Worm (Caenorhabditis elegans): Measurements from ENCODE around the gene F52H2.5.

The F52H2.5 gene

ce11 chrX:2567761-2568160 is 7.9 kb upstream of the F52H2.5 start:
- TF ChIP-seq sma-9 (GFP tag; optimal IDR thresholded peaks at IDR 0.05), result peak; percentile 28
- no peak for TF ChIP-seq sma-9 (tag; optimal IDR thresholded peaks at IDR 0.05)
- no peak for TF ChIP-seq nhr-77 (tag; optimal IDR thresholded peaks at IDR 0.05)

- TF ChIP-seq fos-1 (tag; optimal IDR thresholded peaks at IDR 0.05) (peak; percentile 77), nhr-11 (tag; optimal IDR thresholded peaks at IDR 0.05) (no peak)
Observed at ce11 chrX:2565308-2565773, 5.5 kb upstream of the F52H2.5 start, which contains the start of gene F52H2.15. F52H2.15 (plus strand) TSS chrX:2565358.

ce11 chrX:2564047-2564446 is 4.2 kb upstream of the F52H2.5 start, which contains the start of gene dhcr-24:
dhcr-24 (minus strand) TSS chrX:2564147.
- TF ChIP-seq crh-2 (tag; optimal IDR thresholded peaks at IDR 0.05), result no peak
- TF ChIP-seq nhr-237 (tag; optimal IDR thresholded peaks at IDR 0.05), result no peak
- no peak for TF ChIP-seq skn-1 (tag; optimal IDR thresholded peaks at IDR 0.05)
- no peak for TF ChIP-seq nhr-11 (tag; optimal IDR thresholded peaks at IDR 0.05)
- no peak for TF ChIP-seq sma-9 (GFP tag; optimal IDR thresholded peaks at IDR 0.05)
- TF ChIP-seq sma-9 (tag; optimal IDR thresholded peaks at IDR 0.05), result no peak
- no peak for TF ChIP-seq gmeb-1 (tag; optimal IDR thresholded peaks at IDR 0.05)
- no peak for TF ChIP-seq dmd-4 (tag; optimal IDR thresholded peaks at IDR 0.05)

ce11 chrX:2559399-2559798 is 480 bp downstream of the F52H2.5 start:
- peak; percentile 30 for TF ChIP-seq F13H6.1 (tag; optimal IDR thresholded peaks at IDR 0.05)
- TF ChIP-seq nhr-11 (tag; optimal IDR thresholded peaks at IDR 0.05), result no peak
- peak; percentile 20 for TF ChIP-seq crh-2 (tag; optimal IDR thresholded peaks at IDR 0.05)
- peak in 1 of 2 experiments; percentile 74 for TF ChIP-seq lsy-2 (tag; optimal IDR thresholded peaks at IDR 0.05)
- peak; percentile 51 for TF ChIP-seq egl-27 (tag; optimal IDR thresholded peaks at IDR 0.05)
- no peak for TF ChIP-seq nhr-237 (tag; optimal IDR thresholded peaks at IDR 0.05)
- no peak for TF ChIP-seq dmd-4 (tag; optimal IDR thresholded peaks at IDR 0.05)
- TF ChIP-seq unc-62 (GFP tag; optimal IDR thresholded peaks at IDR 0.05), result no peak
- peak; percentile 37 for TF ChIP-seq nhr-25 (tag; optimal IDR thresholded peaks at IDR 0.05)
- TF ChIP-seq lin-13 (GFP tag; optimal IDR thresholded peaks at IDR 0.05), result peak; percentile 48
- peak; percentile 53 for TF ChIP-seq sem-4 (tag; optimal IDR thresholded peaks at IDR 0.05)

- TF ChIP-seq unc-39 (tag; optimal IDR thresholded peaks at IDR 0.05) (no peak), F13H6.1 (tag; optimal IDR thresholded peaks at IDR 0.05) (peak; percentile 63), snpc-4 (tag; optimal IDR thresholded peaks at IDR 0.05) (no peak), Y55F3AM.14 (GFP tag; optimal IDR thresholded peaks at IDR 0.05) (peak; percentile 56), zag-1 (tag; optimal IDR thresholded peaks at IDR 0.05) (no peak), nhr-25 (tag; optimal IDR thresholded peaks at IDR 0.05) (peak; percentile 64), unc-55 (GFP tag; optimal IDR thresholded peaks at IDR 0.05) (peak; percentile 80), ama-1 (optimal IDR thresholded peaks at IDR 0.05) (no peak), nhr-11 (tag; optimal IDR thresholded peaks at IDR 0.05) (peak; percentile 56), mab-5 (tag; optimal IDR thresholded peaks at IDR 0.05) (peak; percentile 11), gmeb-1 (tag; optimal IDR thresholded peaks at IDR 0.05) (peak; percentile 37), blmp-1 (tag; optimal IDR thresholded peaks at IDR 0.05; ENCODE audit: insufficient read depth) (peak; percentile 57), mdl-1 (tag; optimal IDR thresholded peaks at IDR 0.05) (peak in 1 of 2 experiments; percentile 50), fos-1 (tag; optimal IDR thresholded peaks at IDR 0.05) (peak; percentile 71), sem-4 (tag; optimal IDR thresholded peaks at IDR 0.05) (peak; percentile 67), lsy-2 (tag; optimal IDR thresholded peaks at IDR 0.05) (peak; percentile 53 to 67), lin-11 (tag; optimal IDR thresholded peaks at IDR 0.05) (no peak), alr-1 (tag; optimal IDR thresholded peaks at IDR 0.05) (no peak), nhr-129 (tag; optimal IDR thresholded peaks at IDR 0.05) (peak; percentile 56), sma-9 (GFP tag; optimal IDR thresholded peaks at IDR 0.05) (peak; percentile 58), sma-9 (tag; optimal IDR thresholded peaks at IDR 0.05) (no peak), sma-3 (GFP tag; optimal IDR thresholded peaks at IDR 0.05) (peak; percentile 55), lin-13 (GFP tag; optimal IDR thresholded peaks at IDR 0.05) (peak; percentile 58), egl-27 (tag; optimal IDR thresholded peaks at IDR 0.05) (peak; percentile 70), nhr-21 (tag; optimal IDR thresholded peaks at IDR 0.05) (peak; percentile 73), ZK546.5 (tag; optimal IDR thresholded peaks at IDR 0.05) (no peak), ztf-4 (tag; optimal IDR thresholded peaks at IDR 0.05) (peak; percentile 13), nhr-6 (tag; optimal IDR thresholded peaks at IDR 0.05) (peak; percentile 13), skn-1 (tag; optimal IDR thresholded peaks at IDR 0.05) (no peak), aly-2 (tag; optimal IDR thresholded peaks at IDR 0.05) (no peak), C34F6.9 (tag; optimal IDR thresholded peaks at IDR 0.05) (peak; percentile 63), ceh-16 (tag; optimal IDR thresholded peaks at IDR 0.05) (no peak), crh-2 (tag; optimal IDR thresholded peaks at IDR 0.05) (peak; percentile 70)
Observed at ce11 chrX:2553433-2553860, 6.4 kb downstream of the F52H2.5 start.

Data from whole organism, L2 larva.